ENCODE assay signal across 3 fruit fly cellular contexts in genomic region chr3R:23132299-23132698, dm6.
A peak's percentile ranks its signal among the peaks of the same experiment; 100 is the strongest.
TF ChIP-seq lines count a peak whose summit lies in the region.

No protein-coding gene starts in this region.

- no peak for TF ChIP-seq CTCF in whole organism, embryonic (GFP tag; optimal IDR thresholded peaks at IDR 0.05; lab: Kevin White, UChicago)

TF ChIP-seq in whole organism, embryonic, 481 proteins besides CTCF, POLR2A, EP300 and RAD21:
- TF ChIP-seq cas (GFP tag; IDR thresholded peaks at IDR 0.05; lab: Robert Waterston, UW) (no peak), Med (GFP tag; lab: Kevin White, UChicago) (peak; percentile 10), CG6765 (GFP tag; optimal IDR thresholded peaks at IDR 0.05; lab: Kevin White, UChicago) (no peak)

TF ChIP-seq in whole organism, prepupa, 60 proteins besides CTCF, POLR2A, EP300 and RAD21:
- TF ChIP-seq dsx (GFP tag; optimal IDR thresholded peaks at IDR 0.05; lab: Kevin White, UChicago; ENCODE audit: poor library complexity, severe bottlenecking) (peak; percentile 96), Sox15 (GFP tag; optimal IDR thresholded peaks at IDR 0.05; lab: Kevin White, UChicago) (no peak), CG32006 (GFP tag; optimal IDR thresholded peaks at IDR 0.05; lab: Kevin White, UChicago) (no peak)

TF ChIP-seq in whole organism, wandering third instar larva, 38 proteins besides CTCF, POLR2A, EP300 and RAD21:
- no peak for TF ChIP-seq Abd-B (GFP tag; optimal IDR thresholded peaks at IDR 0.05; lab: Kevin White, UChicago)
- TF ChIP-seq Dif (GFP tag; optimal IDR thresholded peaks at IDR 0.05; lab: Kevin White, UChicago; ENCODE audit: partially characterized antibody) = peak; percentile 42
- TF ChIP-seq dsf (GFP tag; optimal IDR thresholded peaks at IDR 0.05; lab: Kevin White, UChicago; ENCODE audit: borderline replicate concordance) = no peak
- TF ChIP-seq Jra (GFP tag; optimal IDR thresholded peaks at IDR 0.05; lab: Kevin White, UChicago) = no peak
